Fruit fly (Drosophila melanogaster) whole organism, prepupa: ENCODE measurements around the gene eyg.

ENCODE experiments used
- CG32006 ChIP-seq: fragments of 200-800 bp; sonication (Bioruptor generic); optimal IDR thresholded peaks from 3 replicates; lab custom pipeline; 2017; ENCODE audit warnings: missing biosample characterization, mild to moderate bottlenecking, missing genetic modification characterization
- CG3919 ChIP-seq: fragments of 200-800 bp; sonication (Bioruptor generic); optimal IDR thresholded peaks from 3 replicates; lab custom pipeline; 2016; ENCODE audit warnings: missing biosample characterization, missing genetic modification characterization
- CG6276 ChIP-seq: fragments of 200-800 bp; sonication (Bioruptor generic); optimal IDR thresholded peaks from 2 replicates; lab custom pipeline; 2017; ENCODE audit warnings: missing biosample characterization, mild to moderate bottlenecking, missing genetic modification characterization
- CG6854 ChIP-seq: fragments of 200-800 bp; sonication (Bioruptor generic); optimal IDR thresholded peaks from 2 replicates; lab custom pipeline; 2017; ENCODE audit warnings: missing biosample characterization, mild to moderate bottlenecking, missing genetic modification characterization
- Eip75B ChIP-seq: fragments of 200-800 bp; sonication (Bioruptor generic); optimal IDR thresholded peaks from 3 replicates; lab custom pipeline; 2016; ENCODE audit warnings: missing biosample characterization, missing genetic modification characterization
- Gug ChIP-seq: fragments of 200-800 bp; sonication (Bioruptor generic); IDR thresholded peaks from 2 replicates; pipeline ENCODE4 v1.3.6; 2022; ENCODE audit warnings: missing biosample characterization, missing genetic modification characterization
- Hr38 ChIP-seq: sonication (Bioruptor generic); optimal IDR thresholded peaks from 2 replicates; lab custom pipeline; 2016; ENCODE audit warnings: missing biosample characterization, missing genetic modification characterization
- OdsH ChIP-seq: fragments of 200-800 bp; sonication (Bioruptor generic); optimal IDR thresholded peaks from 3 replicates; lab custom pipeline; 2016; ENCODE audit warnings: missing biosample characterization, missing genetic modification characterization
- acj6 ChIP-seq: fragments of 200-800 bp; sonication (Bioruptor generic); optimal IDR thresholded peaks from 3 replicates; lab custom pipeline; 2016; ENCODE audit warnings: missing biosample characterization, missing genetic modification characterization
- net ChIP-seq: fragments of 200-800 bp; sonication (Bioruptor generic); optimal IDR thresholded peaks from 3 replicates; lab custom pipeline; 2016; ENCODE audit warnings: missing biosample characterization, missing genetic modification characterization
- svp ChIP-seq: fragments of 200-800 bp; sonication (Bioruptor generic); peaks from one replicate; lab custom pipeline; 2016; ENCODE audit warnings: missing biosample characterization, missing genetic modification characterization

DNA sequence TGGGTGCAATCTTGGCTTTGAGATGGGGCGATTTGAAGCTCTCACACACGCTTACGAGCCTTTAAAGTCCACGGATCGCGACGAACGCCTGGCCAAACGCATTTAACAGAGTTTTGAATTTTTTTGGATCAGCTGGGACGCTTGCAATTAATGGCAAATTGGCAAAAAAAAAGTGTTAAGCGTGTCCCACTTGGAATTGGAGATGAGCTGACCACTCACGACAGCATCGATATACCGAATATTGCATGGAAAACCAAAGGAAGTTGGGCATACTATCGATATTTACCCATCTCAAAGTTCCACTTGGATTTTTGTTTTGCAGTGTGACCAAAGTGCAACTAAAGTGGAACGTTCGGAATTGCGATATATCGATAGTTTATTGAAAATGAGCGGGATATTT lies 50.5 kb downstream of the eyg start, which contains the start of gene ArfGAP1:
- TF ChIP-seq svp (GFP tag; lab: Kevin White, UChicago), result no peak
- no peak for TF ChIP-seq CG3919 (GFP tag; lab: Kevin White, UChicago)
- no peak for TF ChIP-seq OdsH (GFP tag; lab: Kevin White, UChicago)
- no peak for TF ChIP-seq acj6 (GFP tag; lab: Kevin White, UChicago)
- TF ChIP-seq Gug, result no peak
- TF ChIP-seq CG6276, result no peak
- TF ChIP-seq net (GFP tag; lab: Kevin White, UChicago), result no peak
- no peak for TF ChIP-seq Eip75B
- no peak for TF ChIP-seq CG6854 (GFP tag; lab: Kevin White, UChicago)
- TF ChIP-seq Hr38 (GFP tag; lab: Kevin White, UChicago), result no peak
- no peak for TF ChIP-seq CG32006 (GFP tag; lab: Kevin White, UChicago)
